Fruit fly (Drosophila melanogaster) whole organism, embryonic: ENCODE measurements around the gene bor.

Experiments used
- Abd-B ChIP-seq: fragments of 200-800 bp; sonication (Bioruptor generic); optimal IDR thresholded peaks from 2 replicates; lab custom pipeline; 2018; ENCODE audit warnings: missing biosample characterization, mild to moderate bottlenecking, missing genetic modification characterization, moderate library complexity
- Atf-2 ChIP-seq: fragments of 200-800 bp; sonication (Bioruptor generic); optimal IDR thresholded peaks from 2 replicates; lab custom pipeline; 2016; ENCODE audit warnings: missing biosample characterization, missing genetic modification characterization
- CG14050 ChIP-seq: fragments of 200-800 bp; sonication (Bioruptor generic); IDR thresholded peaks from 3 replicates; pipeline ENCODE4 v1.3.6; 2022; ENCODE audit warnings: missing biosample characterization, missing genetic modification characterization
- CG14965 ChIP-seq: fragments of 200-800 bp; sonication (Bioruptor generic); optimal IDR thresholded peaks from 2 replicates; lab custom pipeline; 2016; ENCODE audit warnings: missing biosample characterization, missing genetic modification characterization, borderline replicate concordance
- CG15011 ChIP-seq: fragments of 200-800 bp; sonication (Bioruptor generic); optimal IDR thresholded peaks from 3 replicates; lab custom pipeline; 2018; ENCODE audit warnings: missing biosample characterization, mild to moderate bottlenecking, missing genetic modification characterization
- CG15601 ChIP-seq: fragments of 200-800 bp; sonication (Bioruptor generic); optimal IDR thresholded peaks from 3 replicates; lab custom pipeline; 2019; ENCODE audit warnings: missing biosample characterization, mild to moderate bottlenecking, missing genetic modification characterization, moderate library complexity
- CG1603 ChIP-seq: fragments of 200-800 bp; sonication (Bioruptor generic); optimal IDR thresholded peaks from 2 replicates; lab custom pipeline; 2019; ENCODE audit warnings: missing biosample characterization, mild to moderate bottlenecking, missing genetic modification characterization, moderate library complexity
- CG17612 ChIP-seq: fragments of 200-800 bp; sonication (Bioruptor generic); IDR thresholded peaks from 2 replicates; pipeline ENCODE4 v1.3.6; 2022; ENCODE audit warnings: missing biosample characterization, missing genetic modification characterization
- CG17829 ChIP-seq: fragments of 200-800 bp; optimal IDR thresholded peaks from 2 replicates; lab custom pipeline; 2019; ENCODE audit warnings: missing biosample characterization, mild to moderate bottlenecking, missing genetic modification characterization, moderate library complexity
- CG2202 ChIP-seq: fragments of 200-800 bp; sonication (Bioruptor generic); optimal IDR thresholded peaks from 2 replicates; lab custom pipeline; 2018; ENCODE audit warnings: missing biosample characterization, mild to moderate bottlenecking, missing genetic modification characterization
- CG31441 ChIP-seq: fragments of 200-800 bp; sonication (Bioruptor generic); IDR thresholded peaks from 2 replicates; pipeline ENCODE4 v1.3.6; 2022; ENCODE audit warnings: missing biosample characterization, missing genetic modification characterization
- CG4282 ChIP-seq: fragments of 200-800 bp; sonication (Bioruptor generic); optimal IDR thresholded peaks from 2 replicates; lab custom pipeline; 2016; ENCODE audit warnings: missing biosample characterization, missing genetic modification characterization
- CG6175 ChIP-seq: fragments of 200-800 bp; sonication (Bioruptor generic); IDR thresholded peaks from 3 replicates; pipeline ENCODE4 v1.3.6; 2022; ENCODE audit warnings: missing biosample characterization, missing genetic modification characterization
- CG6689 ChIP-seq: fragments of 200-800 bp; sonication (Bioruptor generic); IDR thresholded peaks from 2 replicates; pipeline ENCODE4 v1.3.6; 2022; ENCODE audit warnings: missing biosample characterization, missing genetic modification characterization
- CG6813 ChIP-seq: fragments of 200-800 bp; sonication (Bioruptor generic); optimal IDR thresholded peaks from 2 replicates; lab custom pipeline; 2017; ENCODE audit warnings: missing biosample characterization, missing genetic modification characterization, mild to moderate bottlenecking, moderate library complexity, missing genetic modification reagents
- CG7271 ChIP-seq: fragments of 200-800 bp; sonication (Bioruptor generic); optimal IDR thresholded peaks from 2 replicates; lab custom pipeline; 2018; ENCODE audit warnings: missing biosample characterization, mild to moderate bottlenecking, missing genetic modification characterization, moderate library complexity
- CG7987 ChIP-seq: fragments of 200-800 bp; sonication (Bioruptor generic); optimal IDR thresholded peaks from 2 replicates; lab custom pipeline; 2018; ENCODE audit warnings: missing biosample characterization, mild to moderate bottlenecking, missing genetic modification characterization, moderate library complexity
- CTCF ChIP-seq: fragments of 200-800 bp; sonication (Bioruptor generic); optimal IDR thresholded peaks from 2 replicates; lab custom pipeline; 2017; ENCODE audit warnings: missing biosample characterization, mild to moderate bottlenecking, missing genetic modification characterization, moderate library complexity
- Chrac-16 ChIP-seq: fragments of 200-800 bp; sonication (Bioruptor generic); optimal IDR thresholded peaks from 3 replicates; lab custom pipeline; 2016; ENCODE audit warnings: missing biosample characterization, missing genetic modification characterization
- D19B ChIP-seq: fragments of 200-800 bp; sonication (Bioruptor generic); optimal IDR thresholded peaks from 2 replicates; lab custom pipeline; 2017; ENCODE audit warnings: missing biosample characterization, mild to moderate bottlenecking, missing genetic modification characterization
- Dip2 ChIP-seq: fragments of 200-800 bp; sonication (Bioruptor generic); IDR thresholded peaks from 2 replicates; pipeline ENCODE4 v1.3.6; 2022; ENCODE audit warnings: missing biosample characterization, missing genetic modification characterization
- Gsc ChIP-seq: fragments of 200-800 bp; sonication (Bioruptor generic); IDR thresholded peaks from 2 replicates; pipeline ENCODE4 v1.3.6; 2022; ENCODE audit warnings: missing biosample characterization, missing genetic modification characterization
- HmgZ ChIP-seq: fragments of 200-800 bp; sonication (Bioruptor generic); optimal IDR thresholded peaks from 2 replicates; lab custom pipeline; 2018; ENCODE audit warnings: missing biosample characterization, mild to moderate bottlenecking, missing genetic modification characterization
- Lhr ChIP-seq: fragments of 200-800 bp; sonication (Bioruptor generic); optimal IDR thresholded peaks from 3 replicates; lab custom pipeline; 2017; ENCODE audit warnings: mild to moderate bottlenecking, missing biosample characterization, missing genetic modification reagents, missing genetic modification characterization
- Nf-YB ChIP-seq: fragments of 200-800 bp; sonication (Bioruptor generic); optimal IDR thresholded peaks from 3 replicates; lab custom pipeline; 2019; ENCODE audit warnings: missing biosample characterization, mild to moderate bottlenecking, missing genetic modification characterization, moderate library complexity
- Pdp1 ChIP-seq, 2 experiments: fragments of 200-800 bp; sonication (Bioruptor generic); optimal IDR thresholded peaks; 3 replicates each; lab custom pipeline; 2016; ENCODE audit warnings: missing biosample characterization in 2 of 2, missing genetic modification characterization in 2 of 2, mild to moderate bottlenecking in 1 of 2, moderate library complexity in 1 of 2
- Trl ChIP-seq, 3 experiments: fragments of >200 bp in 2 of 3; fragments of 200-800 bp in 1 of 3; sonication (Bioruptor generic) in 1 of 3; optimal IDR thresholded peaks; 2 replicates in 1 of 3; 3 replicates in 2 of 3; lab custom pipeline; 2016 to 2017; ENCODE audit warnings: missing biosample characterization in 1 of 3, missing genetic modification characterization in 1 of 3
- croc ChIP-seq: fragments of 200-800 bp; sonication (Bioruptor generic); conservative IDR thresholded peaks from 3 replicates; pipeline ENCODE4 v1.3.6; 2022; ENCODE audit warnings: missing biosample characterization, missing genetic modification characterization
- disco-r ChIP-seq: fragments of 200-800 bp; sonication (Bioruptor generic); optimal IDR thresholded peaks from 2 replicates; lab custom pipeline; 2016; ENCODE audit warnings: missing biosample characterization, missing genetic modification characterization
- dmrt11E ChIP-seq: fragments of 200-800 bp; sonication (Bioruptor generic); optimal IDR thresholded peaks from 3 replicates; lab custom pipeline; 2018; ENCODE audit warnings: missing biosample characterization, mild to moderate bottlenecking, missing genetic modification characterization, moderate library complexity
- dmrt99B ChIP-seq: fragments of 200-800 bp; sonication (Bioruptor generic); optimal IDR thresholded peaks from 2 replicates; lab custom pipeline; 2018; ENCODE audit warnings: missing biosample characterization, mild to moderate bottlenecking, missing genetic modification characterization, moderate library complexity
- dpn ChIP-seq, 2 experiments: fragments of 200-800 bp; sonication (Bioruptor generic); optimal IDR thresholded peaks; 3 replicates each; lab custom pipeline; 2016; ENCODE audit warnings: missing biosample characterization in 2 of 2, missing genetic modification characterization in 2 of 2
- dysf ChIP-seq: fragments of 200-800 bp; sonication (Bioruptor generic); IDR thresholded peaks from 3 replicates; pipeline ENCODE4 v1.3.6; 2022; ENCODE audit warnings: missing biosample characterization, missing genetic modification characterization
- eyg ChIP-seq: fragments of 200-800 bp; sonication (Bioruptor generic); optimal IDR thresholded peaks from 3 replicates; lab custom pipeline; 2016; ENCODE audit warnings: missing biosample characterization, missing genetic modification characterization
- fu2 ChIP-seq: fragments of 200-800 bp; sonication (Bioruptor generic); optimal IDR thresholded peaks from 2 replicates; lab custom pipeline; 2016; ENCODE audit warnings: missing biosample characterization, missing genetic modification characterization
- grn ChIP-seq: fragments of 200-800 bp; sonication (Bioruptor generic); optimal IDR thresholded peaks from 3 replicates; lab custom pipeline; 2017; ENCODE audit warnings: missing biosample characterization, missing genetic modification characterization
- h ChIP-seq: fragments of >200 bp; optimal IDR thresholded peaks from 2 replicates; lab custom pipeline; 2017
- insv ChIP-seq, 2 experiments: fragments of 200-800 bp; sonication (Bioruptor generic); optimal IDR thresholded peaks; 3 replicates each; lab custom pipeline; 2016 to 2018; ENCODE audit warnings: missing biosample characterization in 2 of 2, missing genetic modification characterization in 2 of 2
- kay ChIP-seq: fragments of 200-800 bp; sonication (Bioruptor generic); optimal IDR thresholded peaks from 2 replicates; lab custom pipeline; 2016; ENCODE audit warnings: missing biosample characterization, missing genetic modification characterization
- pan ChIP-seq, 4 experiments: fragments of >200 bp in 3 of 4; fragments of 200-800 bp in 1 of 4; sonication (Bioruptor generic) in 1 of 4; optimal IDR thresholded peaks in 3 of 4; IDR thresholded peaks in 1 of 4; 2 replicates each; pipeline versions ENCODE4 v1.3.6 to Lab custom; 2017 to 2022; ENCODE audit warnings: missing biosample characterization in 2 of 4, missing genetic modification characterization in 2 of 4, mixed read lengths in 1 of 4
- pfk ChIP-seq: fragments of 200-800 bp; sonication (Bioruptor generic); optimal IDR thresholded peaks from 2 replicates; lab custom pipeline; 2018; ENCODE audit warnings: missing biosample characterization, mild to moderate bottlenecking, missing genetic modification characterization, moderate library complexity
- pho ChIP-seq: fragments of 200-800 bp; sonication (Bioruptor generic); optimal IDR thresholded peaks from 2 replicates; lab custom pipeline; 2016; ENCODE audit warnings: missing biosample characterization, missing genetic modification characterization
- sens ChIP-seq: fragments of 200-800 bp; sonication (Bioruptor generic); peaks from one replicate; lab custom pipeline; 2016; ENCODE audit warnings: missing biosample characterization, missing genetic modification characterization
- sens-2 ChIP-seq: fragments of 200-800 bp; sonication (Bioruptor generic); IDR thresholded peaks from 2 replicates; pipeline ENCODE4 v1.3.6; 2022; ENCODE audit warnings: missing biosample characterization, missing genetic modification characterization
- sima ChIP-seq: fragments of 200-800 bp; sonication (Bioruptor generic); optimal IDR thresholded peaks from 2 replicates; lab custom pipeline; 2016; ENCODE audit warnings: missing biosample characterization, missing genetic modification characterization
- trh ChIP-seq: fragments of 200-800 bp; sonication (Bioruptor generic); optimal IDR thresholded peaks from 2 replicates; lab custom pipeline; 2016; ENCODE audit warnings: missing biosample characterization, missing genetic modification characterization
- tup ChIP-seq: fragments of 200-800 bp; sonication (Bioruptor generic); optimal IDR thresholded peaks from 2 replicates; lab custom pipeline; 2016; ENCODE audit warnings: missing biosample characterization, mild to moderate bottlenecking, missing genetic modification characterization, moderate library complexity
- zfh2 ChIP-seq: fragments of 200-800 bp; sonication (Bioruptor generic); optimal IDR thresholded peaks from 2 replicates; lab custom pipeline; 2016; ENCODE audit warnings: missing biosample characterization, missing genetic modification characterization

Gene bor

dm6 chr3R:16236713-16237641, 26.9 kb downstream of the bor start (continued):
- TF ChIP-seq CG14050 (no peak), tup (GFP tag; lab: Kevin White, UChicago) (peak; percentile 87), CG15601 (tag; lab: Kevin White, UChicago) (peak; percentile 98), CG7987 (GFP tag; lab: Kevin White, UChicago) (peak; percentile 90), CG15011 (GFP tag; lab: Kevin White, UChicago) (peak; percentile 97), CG17829 (peak; percentile 99), Dip2 (GFP tag; lab: Robert Waterston, UW) (no peak), Lhr (GFP tag; lab: Kevin White, UChicago) (peak; percentile 92), sens (GFP tag; lab: Kevin White, UChicago) (peak; percentile 96), Pdp1 (GFP tag; optimal IDR thresholded peaks at IDR 0.05; lab: Kevin White, UChicago) (peak; percentile 73 to 89), Atf-2 (GFP tag; lab: Kevin White, UChicago) (peak; percentile 62), Chrac-16 (GFP tag; lab: Kevin White, UChicago) (peak; percentile 97), Abd-B (GFP tag; lab: Kevin White, UChicago) (peak; percentile 97), fu2 (peak; percentile 64), CTCF (GFP tag; lab: Kevin White, UChicago) (peak; percentile 60), CG1603 (tag; lab: Kevin White, UChicago) (peak; percentile 72), pho (peak; percentile 68), croc (GFP tag; lab: Robert Waterston, UW) (peak; percentile 97), CG7271 (peak; percentile 95), pan (optimal IDR thresholded peaks at IDR 0.05; lab: Kevin White, UChicago) (no peak), pan (GFP tag; optimal IDR thresholded peaks at IDR 0.05 in 1 of 2, IDR thresholded peaks at IDR 0.05 in 1 of 2) (no peak), kay (GFP tag; lab: Kevin White, UChicago) (peak; percentile 98), sima (GFP tag; lab: Kevin White, UChicago) (peak; percentile 35), HmgZ (tag; lab: Kevin White, UChicago) (peak; percentile 94), CG6175 (GFP tag; lab: Robert Waterston, UW) (no peak), insv (GFP tag; optimal IDR thresholded peaks at IDR 0.05; lab: Kevin White, UChicago) (peak in 1 of 2 experiments; percentile 76), zfh2 (GFP tag; lab: Kevin White, UChicago) (peak; percentile 84), dysf (GFP tag; lab: Robert Waterston, UW) (no peak), dmrt11E (tag; lab: Kevin White, UChicago) (peak; percentile 97), dpn (GFP tag; optimal IDR thresholded peaks at IDR 0.05; lab: Kevin White, UChicago) (peak; percentile 86 to 98), eyg (GFP tag; lab: Kevin White, UChicago) (peak; percentile 56), CG6689 (GFP tag; lab: Robert Waterston, UW) (no peak), Trl (optimal IDR thresholded peaks at IDR 0.05; lab: Kevin White, UChicago) (peak; percentile 75 to 80), Trl (GFP tag; optimal IDR thresholded peaks at IDR 0.05; lab: Kevin White, UChicago) (peak; percentile 78), CG31441 (no peak), grn (GFP tag; lab: Kevin White, UChicago) (peak; percentile 76)

- no peak for TF ChIP-seq h (lab: Kevin White, UChicago)
- no peak for TF ChIP-seq disco-r (GFP tag; lab: Kevin White, UChicago)
- TF ChIP-seq pfk (GFP tag; lab: Kevin White, UChicago) = peak; percentile 81
- peak; percentile 76 for TF ChIP-seq CG2202 (tag; lab: Kevin White, UChicago)
- TF ChIP-seq CG4282 (GFP tag; lab: Kevin White, UChicago) = peak; percentile 37
- peak; percentile 93 for TF ChIP-seq dmrt99B (tag; lab: Kevin White, UChicago)
- peak; percentile 48 for TF ChIP-seq trh (GFP tag; lab: Kevin White, UChicago)
- TF ChIP-seq Gsc (GFP tag; lab: Robert Waterston, UW) = no peak
- TF ChIP-seq CG17612 (GFP tag; lab: Robert Waterston, UW) = no peak
- peak; percentile 89 for TF ChIP-seq CG6813
- TF ChIP-seq Nf-YB (GFP tag; lab: Kevin White, UChicago) = peak; percentile 81
- peak; percentile 87 for TF ChIP-seq D19B (GFP tag; lab: Kevin White, UChicago)
- TF ChIP-seq sens-2 (GFP tag; lab: Robert Waterston, UW) = no peak
- TF ChIP-seq CG14965 (GFP tag; lab: Kevin White, UChicago) = no peak
Measured at dm6 chr3R:16235941-16236712, 27.8 kb downstream of the bor start.
